Worm (Caenorhabditis elegans) whole organism, L4 larva: ENCODE data around the gene srw-120.

ENCODE experiments used
- D1046.2 ChIP-seq: fragments of 200-800 bp; sonication (Bioruptor generic); IDR thresholded peaks from 2 replicates; pipeline ENCODE4 v1.3.6; 2022; ENCODE audit warnings: missing genetic modification characterization, missing compliant biosample characterization
- T26A8.4 ChIP-seq: fragments of 200-800 bp; sonication (Bioruptor generic); IDR thresholded peaks from 2 replicates; pipeline ENCODE4 v1.3.6; 2022; ENCODE audit warnings: missing genetic modification characterization, missing compliant biosample characterization
- ceh-82 ChIP-seq: sonication (generic microtip); optimal IDR thresholded peaks from 2 replicates; lab custom pipeline; 2017; ENCODE audit warnings: missing biosample characterization, missing genetic modification characterization
- fos-1 ChIP-seq: fragments of 150-350 bp; optimal IDR thresholded peaks from 2 replicates; lab custom pipeline; 2014; ENCODE audit warnings: missing biosample characterization, missing genetic modification characterization
- hlh-11 ChIP-seq: fragments of 200-800 bp; sonication (Bioruptor generic); optimal IDR thresholded peaks from 2 replicates; lab custom pipeline; 2018; ENCODE audit warnings: mild to moderate bottlenecking, missing genetic modification characterization, missing compliant biosample characterization
- lin-13 ChIP-seq: fragments of 150-350 bp; optimal IDR thresholded peaks from 2 replicates; lab custom pipeline; 2014; ENCODE audit warnings: missing biosample characterization, missing genetic modification reagents, missing genetic modification characterization
- nhr-42 ChIP-seq: fragments of 200-800 bp; sonication (Bioruptor generic); IDR thresholded peaks from 2 replicates; pipeline ENCODE4 v1.3.6; 2022; ENCODE audit warnings: missing genetic modification characterization, missing compliant biosample characterization
- nhr-6 ChIP-seq: fragments of 150-350 bp; optimal IDR thresholded peaks from 2 replicates; lab custom pipeline; 2014; ENCODE audit warnings: missing biosample characterization, missing genetic modification characterization
- pqm-1 ChIP-seq: sonication (generic microtip); optimal IDR thresholded peaks from 2 replicates; lab custom pipeline; 2017; ENCODE audit warnings: missing biosample characterization, missing genetic modification characterization
- set-16 ChIP-seq: fragments of 200-800 bp; sonication (Bioruptor generic); IDR thresholded peaks from 2 replicates; pipeline ENCODE4 v1.3.6; 2022; ENCODE audit warnings: missing genetic modification reagents, missing genetic modification characterization, missing compliant biosample characterization
- skn-1 ChIP-seq: fragments of 150-350 bp; optimal IDR thresholded peaks from 2 replicates; lab custom pipeline; 2014; ENCODE audit warnings: missing biosample characterization, missing genetic modification characterization
- snpc-4 ChIP-seq: fragments of 150-350 bp; optimal IDR thresholded peaks from 2 replicates; lab custom pipeline; 2014; ENCODE audit warnings: missing biosample characterization, missing genetic modification characterization

DNA sequence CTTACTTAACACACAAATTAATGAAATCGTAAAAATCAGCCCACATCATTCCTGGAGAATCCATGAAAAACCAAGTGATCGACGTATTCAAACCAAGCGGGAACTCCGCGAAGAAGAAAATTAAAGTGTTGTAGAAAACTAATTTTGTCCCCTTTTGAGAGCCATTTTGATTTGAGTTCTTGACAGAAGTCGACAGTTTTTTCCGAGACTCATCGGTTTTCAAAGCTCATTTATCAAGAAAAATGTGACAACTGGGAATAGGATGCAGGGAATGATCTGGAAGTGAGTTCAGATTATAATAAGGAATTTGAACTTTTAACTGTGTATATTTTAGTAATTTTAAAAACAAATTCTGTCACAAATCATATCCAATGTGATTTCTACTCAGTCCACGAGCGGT is 15.4 kb upstream of the srw-120 start, which contains the start of gene srw-135:
- TF ChIP-seq snpc-4 (no peak), pqm-1 (tag; lab: Kevin White, UChicago) (no peak), nhr-42 (GFP tag; lab: Robert Waterston, UW) (no peak), D1046.2 (GFP tag; lab: Robert Waterston, UW) (no peak), lin-13 (GFP tag; lab: Kevin White, UChicago) (no peak), set-16 (no peak), ceh-82 (tag; lab: Kevin White, UChicago) (no peak), fos-1 (no peak), skn-1 (tag; lab: Kevin White, UChicago) (no peak), hlh-11 (tag; lab: Kevin White, UChicago) (no peak), T26A8.4 (GFP tag; lab: Robert Waterston, UW) (no peak), nhr-6 (tag; lab: Kevin White, UChicago) (no peak)
